Fruit fly (Drosophila melanogaster) S2 (cell line): Measurements from ENCODE around the gene Aps.

Source experiments
- CG8478 ChIP-seq: fragments of >200 bp; optimal IDR thresholded peaks from 2 replicates; lab custom pipeline; 2018
- CTCF ChIP-seq, 2 experiments: fragments of >200 bp; optimal IDR thresholded peaks; 2 replicates each; lab custom pipeline; 2018

dm6 chr3L:10857515-10858023 lies 41.4 kb downstream of the Aps start:
- TF ChIP-seq CTCF (optimal IDR thresholded peaks at IDR 0.05; lab: Kevin White, UChicago): no peak
- no peak for TF ChIP-seq CG8478 (lab: Kevin White, UChicago)
